Worm (Caenorhabditis elegans) whole organism, late embryonic: Measurements from ENCODE around the gene C45G7.13.

ENCODE experiments used
- F13H6.1 ChIP-seq: sonication (generic microtip); optimal IDR thresholded peaks from 2 replicates; lab custom pipeline; 2016; ENCODE audit warnings: missing genetic modification characterization, missing compliant biosample characterization
- K02D7.2 ChIP-seq: sonication (generic microtip); optimal IDR thresholded peaks from 2 replicates; lab custom pipeline; 2017; ENCODE audit warnings: mild to moderate bottlenecking, missing genetic modification characterization, missing compliant biosample characterization
- T23F11.4 ChIP-seq: fragments of 200-800 bp; sonication (Bioruptor generic); optimal IDR thresholded peaks from 2 replicates; lab custom pipeline; 2018; ENCODE audit warnings: mild to moderate bottlenecking, missing genetic modification characterization, missing compliant biosample characterization
- Y22D7AL.16 ChIP-seq: sonication (generic microtip); optimal IDR thresholded peaks from 2 replicates; lab custom pipeline; 2016; ENCODE audit warnings: missing genetic modification characterization, missing compliant biosample characterization
- ama-1 ChIP-seq: fragments of 150-350 bp; optimal IDR thresholded peaks from 2 replicates; lab custom pipeline; 2014
- ceh-14 ChIP-seq: sonication (generic microtip); optimal IDR thresholded peaks from 2 replicates; lab custom pipeline; 2016; ENCODE audit warnings: missing genotype, missing genetic modification characterization, missing compliant biosample characterization
- ceh-18 ChIP-seq: sonication (generic microtip); optimal IDR thresholded peaks from 2 replicates; lab custom pipeline; 2016; ENCODE audit warnings: missing genetic modification characterization, missing compliant biosample characterization
- ceh-2 ChIP-seq: sonication (generic microtip); optimal IDR thresholded peaks from 2 replicates; lab custom pipeline; 2016; ENCODE audit warnings: missing genotype, missing genetic modification characterization, missing compliant biosample characterization
- ceh-22 ChIP-seq: sonication (generic microtip); optimal IDR thresholded peaks from 2 replicates; lab custom pipeline; 2017; ENCODE audit warnings: missing biosample characterization, missing genetic modification characterization
- ceh-24 ChIP-seq: sonication (generic microtip); optimal IDR thresholded peaks from 2 replicates; lab custom pipeline; 2016; ENCODE audit warnings: mild to moderate bottlenecking, missing genetic modification characterization, missing compliant biosample characterization
- ceh-31 ChIP-seq: sonication (generic microtip); optimal IDR thresholded peaks from 2 replicates; lab custom pipeline; 2016; ENCODE audit warnings: missing genetic modification characterization, missing compliant biosample characterization
- ceh-45 ChIP-seq: fragments of 200-800 bp; sonication (Bioruptor generic); IDR thresholded peaks from 2 replicates; pipeline ENCODE4 v1.3.6; 2022; ENCODE audit warnings: missing genetic modification reagents, missing genetic modification characterization, missing compliant biosample characterization
- ceh-48 ChIP-seq: sonication (generic microtip); optimal IDR thresholded peaks from 2 replicates; lab custom pipeline; 2016; ENCODE audit warnings: missing genetic modification characterization, inconsistent platforms, missing compliant biosample characterization
- dve-1 ChIP-seq: sonication (generic microtip); optimal IDR thresholded peaks from 2 replicates; lab custom pipeline; 2017; ENCODE audit warnings: antibody characterized with exemption, mild to moderate bottlenecking, missing genetic modification characterization, missing compliant biosample characterization
- elt-2 ChIP-seq: sonication (generic microtip); optimal IDR thresholded peaks from 2 replicates; lab custom pipeline; 2016; ENCODE audit warnings: missing genetic modification reagents, missing genetic modification characterization, missing compliant biosample characterization
- elt-4 ChIP-seq: sonication (generic microtip); optimal IDR thresholded peaks from 2 replicates; lab custom pipeline; 2016; ENCODE audit warnings: missing genetic modification characterization, missing compliant biosample characterization
- fax-1 ChIP-seq: sonication (generic microtip); optimal IDR thresholded peaks from 2 replicates; lab custom pipeline; 2016; ENCODE audit warnings: missing genotype, missing genetic modification characterization, missing compliant biosample characterization
- fkh-10 ChIP-seq: fragments of 150-350 bp; optimal IDR thresholded peaks from 2 replicates; lab custom pipeline; 2014; ENCODE audit warnings: missing biosample characterization, missing genetic modification reagents, missing genetic modification characterization
- hlh-13 ChIP-seq: fragments of 200-800 bp; sonication (Bioruptor generic); optimal IDR thresholded peaks from 2 replicates; lab custom pipeline; 2018; ENCODE audit warnings: mild to moderate bottlenecking, missing genetic modification characterization, missing compliant biosample characterization
- hlh-15 ChIP-seq: sonication (generic microtip); optimal IDR thresholded peaks from 2 replicates; lab custom pipeline; 2016; ENCODE audit warnings: missing genetic modification characterization, missing compliant biosample characterization
- madf-2 ChIP-seq: sonication (generic microtip); optimal IDR thresholded peaks from 2 replicates; lab custom pipeline; 2017; ENCODE audit warnings: missing genetic modification characterization, missing compliant biosample characterization
- nhr-11 ChIP-seq: fragments of 150-350 bp; optimal IDR thresholded peaks from 2 replicates; lab custom pipeline; 2014; ENCODE audit warnings: missing biosample characterization, missing genetic modification characterization
- nhr-232 ChIP-seq: sonication (generic microtip); optimal IDR thresholded peaks from 2 replicates; lab custom pipeline; 2016; ENCODE audit warnings: missing genetic modification characterization, missing compliant biosample characterization
- npax-4 ChIP-seq: sonication (generic microtip); optimal IDR thresholded peaks from 2 replicates; lab custom pipeline; 2016; ENCODE audit warnings: missing genetic modification characterization, missing compliant biosample characterization
- odd-2 ChIP-seq: sonication (generic microtip); optimal IDR thresholded peaks from 2 replicates; lab custom pipeline; 2017; ENCODE audit warnings: antibody characterized with exemption, mild to moderate bottlenecking, missing genetic modification characterization, missing compliant biosample characterization
- pat-9 ChIP-seq: fragments of 200-800 bp; sonication (Bioruptor generic); optimal IDR thresholded peaks from 2 replicates; lab custom pipeline; 2018; ENCODE audit warnings: mild to moderate bottlenecking, missing genetic modification characterization, moderate library complexity, missing compliant biosample characterization
- pha-2 ChIP-seq: sonication (generic microtip); optimal IDR thresholded peaks from 2 replicates; lab custom pipeline; 2017; ENCODE audit warnings: mild to moderate bottlenecking, missing genetic modification characterization, missing compliant biosample characterization
- pha-4 ChIP-seq: fragments of 150-350 bp; optimal IDR thresholded peaks from 2 replicates; lab custom pipeline; 2018; ENCODE audit warnings: missing biosample characterization, missing genetic modification reagents, missing genetic modification characterization
- pqm-1 ChIP-seq: sonication (generic microtip); optimal IDR thresholded peaks from 2 replicates; lab custom pipeline; 2016; ENCODE audit warnings: missing genetic modification characterization, missing compliant biosample characterization
- rnt-1 ChIP-seq: sonication (generic microtip); optimal IDR thresholded peaks from 2 replicates; lab custom pipeline; 2016; ENCODE audit warnings: missing genetic modification characterization, missing compliant biosample characterization
- ttx-3 ChIP-seq: sonication (generic microtip); optimal IDR thresholded peaks from 2 replicates; lab custom pipeline; 2016; ENCODE audit warnings: missing genetic modification reagents, missing genetic modification characterization, missing compliant biosample characterization
- unc-3 ChIP-seq, 2 experiments: fragments of 200-800 bp in 1 of 2; sonication (Bioruptor generic) in 1 of 2; sonication (generic microtip) in 1 of 2; conservative IDR thresholded peaks in 1 of 2; optimal IDR thresholded peaks in 1 of 2; 2 replicates each; pipeline versions ENCODE4 v1.3.6 to Lab custom; 2016 to 2022; ENCODE audit warnings: missing compliant biosample characterization in 2 of 2, missing genetic modification characterization in 2 of 2, missing genetic modification reagents in 1 of 2
- unc-42 ChIP-seq: sonication (generic microtip); optimal IDR thresholded peaks from 2 replicates; lab custom pipeline; 2016; ENCODE audit warnings: missing genotype, missing genetic modification characterization, missing compliant biosample characterization

The C45G7.13 gene

DNA sequence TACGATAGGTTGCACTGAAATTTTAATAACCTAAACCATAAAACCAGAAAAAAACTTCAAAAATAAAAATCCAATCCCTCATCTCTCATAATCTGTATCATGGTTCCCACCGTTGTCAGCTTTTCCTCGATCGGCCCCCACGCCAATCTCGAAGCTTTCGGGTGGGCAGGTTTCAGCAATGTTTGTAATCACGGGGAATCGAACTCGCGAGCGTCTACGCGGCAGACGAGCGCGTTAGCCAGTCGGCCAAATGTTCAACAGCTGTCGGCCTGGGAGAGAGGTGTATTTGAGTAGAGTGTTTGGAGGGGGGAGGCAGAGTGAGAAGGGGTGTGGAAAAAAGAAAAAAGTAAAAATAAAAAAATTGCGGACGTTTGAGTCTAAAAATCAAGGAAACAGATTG is 42.7 kb downstream of the C45G7.13 start (continued):
- TF ChIP-seq rnt-1 (tag; lab: Kevin White, UChicago) = peak; percentile 87
- peak; percentile 89 for TF ChIP-seq ceh-31 (tag; lab: Kevin White, UChicago)
- TF ChIP-seq nhr-11 = no peak
- TF ChIP-seq K02D7.2 (tag; lab: Kevin White, UChicago) = peak; percentile 83
- peak; percentile 80; the same call in 1 of the 2 replicates for TF ChIP-seq ceh-45 (GFP tag; lab: Robert Waterston, UW)
- TF ChIP-seq T23F11.4 (GFP tag; lab: Kevin White, UChicago) = peak; percentile 80
- peak; percentile 74 for TF ChIP-seq ceh-2 (tag; lab: Kevin White, UChicago)
- peak; percentile 81 for TF ChIP-seq fax-1 (tag; lab: Kevin White, UChicago)
- TF ChIP-seq hlh-13 (GFP tag; lab: Kevin White, UChicago) = peak; percentile 82
- peak; percentile 68 for TF ChIP-seq unc-42 (tag; lab: Kevin White, UChicago)
- TF ChIP-seq ceh-18 = peak; percentile 94
- peak; percentile 63 for TF ChIP-seq npax-4 (tag; lab: Kevin White, UChicago)
- peak; percentile 76 for TF ChIP-seq Y22D7AL.16 (tag; lab: Kevin White, UChicago)
- peak; percentile 86 for TF ChIP-seq ttx-3 (tag; lab: Kevin White, UChicago)
- peak; percentile 76 for TF ChIP-seq pat-9
- peak; percentile 72 for TF ChIP-seq hlh-15 (tag; lab: Kevin White, UChicago)
- peak; percentile 52 for TF ChIP-seq ceh-24

DNA sequence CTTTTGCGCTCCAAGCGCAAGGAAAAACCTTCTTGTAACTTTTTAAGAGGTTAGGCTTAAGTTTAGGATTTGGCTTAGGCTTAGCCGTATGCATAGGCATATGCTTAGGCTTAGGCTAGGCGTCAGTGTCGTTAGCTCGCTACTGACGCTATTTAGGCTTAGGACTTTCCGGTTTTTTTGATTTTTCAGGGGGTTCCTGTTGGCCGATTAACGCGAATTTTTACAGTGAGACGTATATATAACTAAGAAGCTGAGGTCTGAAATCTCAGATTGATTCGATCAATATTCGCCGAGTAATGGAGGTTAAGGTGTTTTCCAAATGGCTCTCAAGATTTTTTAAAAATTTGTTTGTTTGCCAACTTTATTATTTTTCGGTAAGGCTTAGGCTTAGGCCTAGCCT is 43.4 kb downstream of the C45G7.13 start:
- TF ChIP-seq ceh-18 (no peak), elt-2 (tag; lab: Kevin White, UChicago) (no peak), ama-1 (lab: Kevin White, UChicago) (no peak), ceh-24 (no peak), pha-4 (tag; lab: Kevin White, UChicago) (no peak), madf-2 (tag; lab: Kevin White, UChicago) (no peak)
- TF ChIP-seq, all 69 proteins: peak for 0

DNA sequence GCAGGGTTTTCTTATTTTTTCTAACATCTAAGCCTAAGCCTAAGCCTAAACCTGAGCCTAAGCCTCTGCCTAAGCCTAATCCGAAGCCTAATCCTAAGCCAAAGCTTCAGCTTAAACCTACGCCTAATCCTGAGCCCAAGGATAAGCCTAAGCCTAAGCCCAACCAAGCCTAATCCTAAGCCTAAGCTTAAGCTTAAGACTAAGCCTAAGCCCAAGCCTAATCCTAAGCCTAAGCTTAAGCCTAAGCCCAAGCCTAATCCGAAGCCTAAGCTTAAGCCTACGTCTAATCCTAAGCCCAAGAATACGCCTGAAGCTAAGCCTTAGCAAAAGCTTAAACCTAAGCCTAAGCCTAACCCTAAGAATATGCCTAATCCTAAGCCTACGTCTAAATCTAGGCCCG is 47.8 kb downstream of the C45G7.13 start:
- no peak for TF ChIP-seq odd-2
- TF ChIP-seq madf-2 (tag; lab: Kevin White, UChicago) = no peak
- no peak for TF ChIP-seq pha-2 (tag; lab: Kevin White, UChicago)
- no peak for TF ChIP-seq ceh-24
- TF ChIP-seq dve-1 (tag; lab: Kevin White, UChicago) = peak; percentile 100

DNA sequence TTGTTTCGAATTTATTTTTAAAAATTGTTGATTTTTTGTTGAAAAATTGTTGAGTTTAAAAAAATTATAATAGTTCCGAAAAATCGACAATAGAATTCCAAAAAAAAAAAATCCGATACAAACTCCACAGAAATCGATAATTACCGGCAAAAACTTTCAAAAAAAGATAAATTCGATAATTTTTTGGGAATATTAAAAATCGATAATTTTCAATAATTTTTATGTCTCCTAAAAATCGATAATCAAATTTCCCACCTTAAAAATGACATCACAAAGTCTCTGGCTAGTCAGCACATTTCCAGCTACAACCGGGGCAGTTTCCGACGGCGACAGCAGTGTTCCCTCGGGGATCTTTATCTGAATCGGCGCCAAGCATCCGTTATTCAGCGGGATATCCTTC is 50.5 kb downstream of the C45G7.13 start:
- no peak for TF ChIP-seq dve-1 (tag; lab: Kevin White, UChicago)
- no peak for TF ChIP-seq ceh-24
- peak; percentile 2 for TF ChIP-seq ceh-48 (tag; lab: Kevin White, UChicago)

DNA sequence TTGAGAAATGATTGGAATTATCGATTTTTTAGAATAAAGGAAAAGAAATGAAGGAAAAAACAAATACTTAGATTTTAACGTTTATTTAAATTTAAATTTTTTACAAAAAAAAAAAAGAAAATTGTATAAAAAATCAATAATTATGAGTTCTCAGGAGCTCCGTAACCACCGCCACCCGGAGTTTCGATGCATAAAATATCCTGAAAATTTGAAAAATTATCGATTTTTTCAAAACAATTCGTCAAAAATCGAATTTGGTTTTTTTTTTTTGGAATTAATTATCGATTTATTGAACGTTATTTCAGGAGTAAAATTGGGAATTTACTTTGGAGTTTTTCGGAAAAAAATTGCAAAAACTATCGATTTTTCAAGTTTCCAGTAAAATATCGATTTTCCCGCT is 51.7 kb downstream of the C45G7.13 start, which contains the start of gene Y38F2AR.10:
TSS of gene Y38F2AR.10 (minus strand) at position 101 of the 400 bp plus-strand sequence.
- no peak for TF ChIP-seq ceh-22 (tag; lab: Kevin White, UChicago)
- TF ChIP-seq ceh-48 (tag; lab: Kevin White, UChicago) = peak; percentile 22
- no peak for TF ChIP-seq nhr-232 (tag; lab: Kevin White, UChicago)
- no peak for TF ChIP-seq F13H6.1 (tag; lab: Kevin White, UChicago)
- TF ChIP-seq pqm-1 (tag; lab: Kevin White, UChicago) = no peak
- no peak for TF ChIP-seq unc-3 (GFP tag; conservative IDR thresholded peaks at IDR 0.05; lab: Robert Waterston, UW)
- no peak for TF ChIP-seq unc-3 (tag; optimal IDR thresholded peaks at IDR 0.05; lab: Kevin White, UChicago)
- no peak for TF ChIP-seq pha-4 (tag; lab: Kevin White, UChicago)
- TF ChIP-seq ceh-14 (tag; lab: Kevin White, UChicago) = no peak

DNA sequence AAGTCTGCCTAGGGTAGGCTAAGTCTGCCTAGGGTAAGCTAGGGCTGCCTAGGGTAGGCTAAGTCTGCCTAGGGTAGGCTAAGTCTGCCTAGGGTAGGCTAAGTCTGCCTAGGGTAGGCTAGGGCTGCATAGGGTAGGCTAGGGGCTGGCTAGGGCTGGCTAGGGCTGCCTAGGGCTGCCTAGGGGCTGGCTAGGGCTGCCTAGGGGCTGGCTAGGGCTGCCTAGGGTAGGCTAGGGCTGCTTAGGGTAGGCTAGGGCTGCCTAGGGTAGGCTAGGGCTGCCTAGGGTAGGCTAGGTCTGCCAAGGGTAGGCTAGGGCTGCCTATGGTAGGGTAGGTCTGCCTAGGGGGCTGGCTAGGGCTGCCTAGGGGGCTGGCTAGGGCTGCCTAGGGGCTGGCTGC is 52.8 kb downstream of the C45G7.13 start:
- no peak for TF ChIP-seq fkh-10 (GFP tag; lab: Kevin White, UChicago)
- TF ChIP-seq elt-4 (tag; lab: Kevin White, UChicago) = peak; percentile 21
- TF ChIP-seq ceh-45 (GFP tag; lab: Robert Waterston, UW) = 0 out of 2 replicates have a peak, but pooled peaks have one; percentile 31
- TF ChIP-seq, all 69 proteins: peak for 2
